Worm (Caenorhabditis elegans): ENCODE data around the gene C27A7.9.

DNA sequence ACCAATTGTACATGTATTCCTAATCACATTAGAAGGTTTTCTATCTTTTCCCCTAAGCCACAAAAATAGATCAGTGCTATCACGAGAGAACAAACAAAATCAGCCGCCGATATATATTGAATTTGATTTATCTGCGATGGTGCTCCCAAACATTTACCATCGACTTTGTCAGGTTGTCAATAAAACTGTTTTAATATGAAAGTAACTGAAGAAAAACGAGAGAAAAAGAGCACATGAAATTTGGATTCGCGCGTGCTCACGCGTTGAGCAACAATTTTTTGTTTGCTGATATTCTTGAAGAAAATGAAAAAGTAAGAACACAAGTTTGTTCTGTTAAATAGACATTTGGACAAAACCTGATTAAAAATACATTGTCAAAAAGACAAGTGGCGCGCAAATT is 34.4 kb upstream of the C27A7.9 start:
- TF ChIP-seq ama-1 (optimal IDR thresholded peaks at IDR 0.05) (no peak), ama-1 (GFP tag; optimal IDR thresholded peaks at IDR 0.05) (no peak), T26A5.8 (tag; optimal IDR thresholded peaks at IDR 0.05) (no peak), athp-1 (tag; optimal IDR thresholded peaks at IDR 0.05) (no peak), Y53F4B.3 (GFP tag; IDR thresholded peaks at IDR 0.05) (no peak), unc-62 (GFP tag; optimal IDR thresholded peaks at IDR 0.05) (no peak)
